Fruit fly (Drosophila melanogaster): ENCODE measurements around the gene CG10405.

DNA sequence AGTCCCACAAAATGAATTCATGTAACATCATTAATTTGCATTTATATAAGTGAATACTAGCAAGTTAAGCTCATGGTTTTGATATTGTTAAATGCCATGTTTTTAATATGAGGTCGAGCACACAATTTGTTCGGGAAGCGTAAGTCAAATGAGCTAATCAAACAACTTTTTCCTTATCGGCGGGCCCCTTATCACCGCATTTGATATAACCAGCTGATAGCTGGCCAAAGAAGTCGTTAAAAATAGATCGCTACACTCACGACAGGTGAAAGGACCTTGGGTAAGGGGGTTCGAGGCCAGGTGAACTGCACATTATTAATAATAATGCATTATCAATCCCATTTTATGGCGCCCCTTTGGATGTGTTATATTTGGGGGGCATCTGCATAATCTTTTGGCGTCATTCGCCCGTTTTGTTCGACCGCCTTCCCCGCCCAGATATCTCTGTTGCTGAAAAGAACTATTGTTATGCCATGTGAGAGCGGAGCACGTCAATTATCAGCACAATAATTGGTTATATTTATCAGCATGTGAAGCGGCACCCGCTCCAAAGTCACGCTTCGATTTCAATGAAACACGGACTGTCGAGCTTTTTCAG, 6.7 kb upstream of the CG10405 start:
- TF ChIP-seq Awh (GFP tag; IDR thresholded peaks at IDR 0.05) (no peak), klu (GFP tag; IDR thresholded peaks at IDR 0.05) (no peak), Gug (GFP tag; IDR thresholded peaks at IDR 0.05) (no peak), Trl (optimal IDR thresholded peaks at IDR 0.05) (no peak), Trl (GFP tag; optimal IDR thresholded peaks at IDR 0.05) (no peak), CG4820 (GFP tag; optimal IDR thresholded peaks at IDR 0.05) (no peak), Nf-YA (GFP tag; IDR thresholded peaks at IDR 0.05) (no peak)
